Fruit fly (Drosophila melanogaster) whole organism, embryonic: ENCODE data around the gene Obp99b.

Source experiments
- Aef1 ChIP-seq: fragments of 200-800 bp; sonication (Bioruptor generic); IDR thresholded peaks from 3 replicates; pipeline ENCODE4 v1.3.6; 2022; ENCODE audit warnings: missing biosample characterization, missing genetic modification characterization
- CG10565 ChIP-seq: fragments of 200-800 bp; sonication (Bioruptor generic); optimal IDR thresholded peaks from 3 replicates; lab custom pipeline; 2016; ENCODE audit warnings: missing biosample characterization, mild to moderate bottlenecking, missing genetic modification characterization
- CG10654 ChIP-seq: fragments of 200-800 bp; sonication (Bioruptor generic); optimal IDR thresholded peaks from 2 replicates; lab custom pipeline; 2016; ENCODE audit warnings: missing biosample characterization, missing genetic modification characterization
- CG10959 ChIP-seq: fragments of 200-800 bp; sonication (Bioruptor generic); IDR thresholded peaks from 2 replicates; pipeline ENCODE4 v1.3.6; 2022; ENCODE audit warnings: missing biosample characterization, missing genetic modification characterization
- CG11456 ChIP-seq: fragments of 200-800 bp; sonication (Bioruptor generic); IDR thresholded peaks from 3 replicates; pipeline ENCODE4 v1.3.6; 2022; ENCODE audit warnings: missing biosample characterization, missing genetic modification characterization
- CG11504 ChIP-seq: fragments of 200-800 bp; sonication (Bioruptor generic); optimal IDR thresholded peaks from 3 replicates; lab custom pipeline; 2019; ENCODE audit warnings: missing biosample characterization, mild to moderate bottlenecking, missing genetic modification characterization, moderate library complexity
- CG13624 ChIP-seq: fragments of 200-800 bp; sonication (Bioruptor generic); optimal IDR thresholded peaks from 2 replicates; lab custom pipeline; 2016; ENCODE audit warnings: missing biosample characterization, missing genetic modification characterization
- CG16815 ChIP-seq: fragments of 200-800 bp; sonication (Bioruptor generic); optimal IDR thresholded peaks from 3 replicates; lab custom pipeline; 2017; ENCODE audit warnings: missing biosample characterization, mild to moderate bottlenecking, missing genetic modification characterization
- CG17359 ChIP-seq: fragments of 200-800 bp; sonication (Bioruptor generic); optimal IDR thresholded peaks from 3 replicates; lab custom pipeline; 2018; ENCODE audit warnings: missing biosample characterization, mild to moderate bottlenecking, missing genetic modification characterization, moderate library complexity
- CG17568 ChIP-seq: fragments of 200-800 bp; sonication (Bioruptor generic); optimal IDR thresholded peaks from 2 replicates; lab custom pipeline; 2018; ENCODE audit warnings: missing biosample characterization, mild to moderate bottlenecking, missing genetic modification characterization, moderate library complexity
- CG17612 ChIP-seq: fragments of 200-800 bp; sonication (Bioruptor generic); IDR thresholded peaks from 2 replicates; pipeline ENCODE4 v1.3.6; 2022; ENCODE audit warnings: missing biosample characterization, missing genetic modification characterization
- CG2889 ChIP-seq: fragments of 200-800 bp; sonication (Bioruptor generic); IDR thresholded peaks from 3 replicates; pipeline ENCODE4 v1.3.6; 2022; ENCODE audit warnings: missing biosample characterization, missing genetic modification characterization
- CG31224 ChIP-seq: fragments of 200-800 bp; sonication (Bioruptor generic); IDR thresholded peaks from 2 replicates; pipeline ENCODE4 v1.3.6; 2022; ENCODE audit warnings: missing biosample characterization, missing genetic modification characterization
- CG33557 ChIP-seq: fragments of 200-800 bp; sonication (Bioruptor generic); optimal IDR thresholded peaks from 2 replicates; lab custom pipeline; 2019; ENCODE audit warnings: missing biosample characterization, mild to moderate bottlenecking, missing genetic modification characterization, moderate library complexity
- CG4820 ChIP-seq: fragments of 200-800 bp; sonication (Bioruptor generic); optimal IDR thresholded peaks from 3 replicates; lab custom pipeline; 2016; ENCODE audit warnings: missing biosample characterization, missing genetic modification characterization
- CG6175 ChIP-seq: fragments of 200-800 bp; sonication (Bioruptor generic); IDR thresholded peaks from 3 replicates; pipeline ENCODE4 v1.3.6; 2022; ENCODE audit warnings: missing biosample characterization, missing genetic modification characterization
- CG7839 ChIP-seq: fragments of 200-800 bp; sonication (Bioruptor generic); optimal IDR thresholded peaks from 3 replicates; lab custom pipeline; 2018; ENCODE audit warnings: missing biosample characterization, mild to moderate bottlenecking, missing genetic modification characterization, moderate library complexity
- CG9932 ChIP-seq: fragments of 200-800 bp; sonication (Bioruptor generic); IDR thresholded peaks from 2 replicates; pipeline ENCODE4 v1.3.6; 2022; ENCODE audit warnings: missing biosample characterization, missing genetic modification characterization
- CoRest ChIP-seq: fragments of 200-800 bp; sonication (Bioruptor generic); optimal IDR thresholded peaks from 3 replicates; lab custom pipeline; 2018; ENCODE audit warnings: missing biosample characterization, mild to moderate bottlenecking, missing genetic modification characterization, moderate library complexity
- D19A ChIP-seq: fragments of 200-800 bp; optimal IDR thresholded peaks from 3 replicates; lab custom pipeline; 2019; ENCODE audit warnings: missing biosample characterization, mild to moderate bottlenecking, missing genetic modification characterization, moderate library complexity
- Dad ChIP-seq: fragments of 200-800 bp; sonication (Bioruptor generic); optimal IDR thresholded peaks from 3 replicates; lab custom pipeline; 2016; ENCODE audit warnings: missing biosample characterization, missing genetic modification characterization
- E2f2 ChIP-seq: fragments of 200-800 bp; sonication (Bioruptor generic); IDR thresholded peaks from 2 replicates; pipeline ENCODE4 v1.3.6; 2022; ENCODE audit warnings: missing biosample characterization, missing genetic modification characterization
- Gug ChIP-seq: fragments of 200-800 bp; sonication (Bioruptor generic); IDR thresholded peaks from 4 replicates; pipeline ENCODE4 v1.3.6; 2022; ENCODE audit warnings: missing biosample characterization, missing genetic modification characterization
- HmgD ChIP-seq: fragments of 200-800 bp; sonication (Bioruptor generic); optimal IDR thresholded peaks from 3 replicates; lab custom pipeline; 2016; ENCODE audit warnings: missing biosample characterization, missing genetic modification characterization
- Hsf ChIP-seq: fragments of 200-800 bp; sonication (Bioruptor generic); optimal IDR thresholded peaks from 3 replicates; lab custom pipeline; 2016; ENCODE audit warnings: missing biosample characterization, missing genetic modification characterization
- Lhr ChIP-seq: fragments of 200-800 bp; sonication (Bioruptor generic); optimal IDR thresholded peaks from 3 replicates; lab custom pipeline; 2017; ENCODE audit warnings: mild to moderate bottlenecking, missing biosample characterization, missing genetic modification reagents, missing genetic modification characterization
- Med ChIP-seq: fragments of 200-800 bp; sonication (Bioruptor generic); peaks from one replicate; lab custom pipeline; 2016; ENCODE audit warnings: missing biosample characterization, missing genetic modification characterization, mild to moderate bottlenecking, inconsistent platforms, moderate library complexity
- Nf-YA ChIP-seq: fragments of 200-800 bp; sonication (Bioruptor generic); IDR thresholded peaks from 2 replicates; pipeline ENCODE4 v1.3.6; 2022; ENCODE audit warnings: missing biosample characterization, missing genetic modification characterization
- Opbp ChIP-seq: fragments of 200-800 bp; sonication (Bioruptor generic); IDR thresholded peaks from 3 replicates; pipeline ENCODE4 v1.3.6; 2022; ENCODE audit warnings: missing biosample characterization, missing genetic modification characterization; ENCODE audit not compliant: partially characterized antibody
- Poxn ChIP-seq: fragments of 200-800 bp; sonication (Bioruptor generic); IDR thresholded peaks from 2 replicates; pipeline ENCODE4 v1.3.6; 2022; ENCODE audit warnings: missing biosample characterization, missing genetic modification characterization
- Ravus ChIP-seq: fragments of 200-800 bp; sonication (Bioruptor generic); IDR thresholded peaks from 2 replicates; pipeline ENCODE4 v1.3.6; 2022; ENCODE audit warnings: missing biosample characterization, missing genetic modification characterization
- Ssrp ChIP-seq: fragments of 200-800 bp; sonication (Bioruptor generic); optimal IDR thresholded peaks from 2 replicates; lab custom pipeline; 2018; ENCODE audit warnings: missing biosample characterization, mild to moderate bottlenecking, missing genetic modification characterization, moderate library complexity
- TFAM ChIP-seq: fragments of 200-800 bp; sonication (Bioruptor generic); optimal IDR thresholded peaks from 2 replicates; lab custom pipeline; 2017; ENCODE audit warnings: missing biosample characterization, missing genetic modification characterization, inconsistent platforms
- ac ChIP-seq: fragments of 200-800 bp; sonication (Bioruptor generic); optimal IDR thresholded peaks from 3 replicates; lab custom pipeline; 2017; ENCODE audit warnings: missing biosample characterization, mild to moderate bottlenecking, missing genetic modification characterization
- chm ChIP-seq: fragments of 200-800 bp; sonication (Bioruptor generic); IDR thresholded peaks from 2 replicates; pipeline ENCODE4 v1.3.6; 2022; ENCODE audit warnings: missing biosample characterization, missing genetic modification characterization
- crol ChIP-seq: fragments of 200-800 bp; sonication (Bioruptor generic); IDR thresholded peaks from 2 replicates; pipeline ENCODE4 v1.3.6; 2022; ENCODE audit warnings: missing biosample characterization, missing genetic modification characterization
- en ChIP-seq: fragments of 200-800 bp; sonication (Bioruptor generic); optimal IDR thresholded peaks from 2 replicates; lab custom pipeline; 2016; ENCODE audit warnings: missing biosample characterization, missing genetic modification characterization
- esg ChIP-seq: fragments of 200-800 bp; sonication (Bioruptor generic); conservative IDR thresholded peaks from 2 replicates; pipeline ENCODE4 v1.3.6; 2022; ENCODE audit warnings: missing biosample characterization, missing genetic modification characterization
- fd102C ChIP-seq: fragments of 200-800 bp; sonication (Bioruptor generic); optimal IDR thresholded peaks from 2 replicates; lab custom pipeline; 2018; ENCODE audit warnings: missing biosample characterization, mild to moderate bottlenecking, missing genetic modification characterization, moderate library complexity
- fu2 ChIP-seq: fragments of 200-800 bp; sonication (Bioruptor generic); optimal IDR thresholded peaks from 2 replicates; lab custom pipeline; 2016; ENCODE audit warnings: missing biosample characterization, missing genetic modification characterization
- gfzf ChIP-seq: fragments of 200-800 bp; sonication (Bioruptor generic); optimal IDR thresholded peaks from 2 replicates; lab custom pipeline; 2016; ENCODE audit warnings: missing biosample characterization, mild to moderate bottlenecking, missing genetic modification characterization, moderate library complexity
- gsb ChIP-seq: fragments of 200-800 bp; sonication (Bioruptor generic); IDR thresholded peaks from 2 replicates; pipeline ENCODE4 v1.3.6; 2022; ENCODE audit warnings: missing biosample characterization, missing genetic modification characterization
- ken ChIP-seq: fragments of 200-800 bp; sonication (Bioruptor generic); IDR thresholded peaks from 3 replicates; pipeline ENCODE4 v1.3.6; 2022; ENCODE audit warnings: missing biosample characterization, missing genetic modification characterization
- klu ChIP-seq: fragments of 200-800 bp; sonication (Bioruptor generic); IDR thresholded peaks from 2 replicates; pipeline ENCODE4 v1.3.6; 2022; ENCODE audit warnings: missing biosample characterization, missing genetic modification characterization
- maf-S ChIP-seq: fragments of 200-800 bp; sonication (Bioruptor generic); optimal IDR thresholded peaks from 2 replicates; lab custom pipeline; 2016; ENCODE audit warnings: missing biosample characterization, missing genetic modification characterization
- peb ChIP-seq: fragments of 200-800 bp; sonication (Bioruptor generic); IDR thresholded peaks from 2 replicates; pipeline ENCODE4 v1.3.6; 2022; ENCODE audit warnings: missing biosample characterization, missing genetic modification characterization
- scrt ChIP-seq: fragments of 200-800 bp; sonication (Bioruptor generic); optimal IDR thresholded peaks from 2 replicates; lab custom pipeline; 2018; ENCODE audit warnings: missing biosample characterization, mild to moderate bottlenecking, missing genetic modification characterization, moderate library complexity
- sens ChIP-seq: fragments of 200-800 bp; sonication (Bioruptor generic); peaks from one replicate; lab custom pipeline; 2016; ENCODE audit warnings: missing biosample characterization, missing genetic modification characterization
- seq ChIP-seq: fragments of 200-800 bp; sonication (Bioruptor generic); IDR thresholded peaks from 2 replicates; pipeline ENCODE4 v1.3.6; 2022; ENCODE audit warnings: missing biosample characterization, missing genetic modification characterization
- sr ChIP-seq: fragments of 200-800 bp; sonication (Bioruptor generic); IDR thresholded peaks from 3 replicates; pipeline ENCODE4 v1.3.6; 2022; ENCODE audit warnings: missing biosample characterization, missing genetic modification characterization
- wor ChIP-seq: fragments of 200-800 bp; sonication (Bioruptor generic); IDR thresholded peaks from 2 replicates; pipeline ENCODE4 v1.3.6; 2022; ENCODE audit warnings: missing biosample characterization, missing genetic modification characterization
- zen2 ChIP-seq: fragments of 200-800 bp; sonication (Bioruptor generic); IDR thresholded peaks from 3 replicates; pipeline ENCODE4 v1.3.6; 2022; ENCODE audit warnings: missing biosample characterization, missing genetic modification characterization; ENCODE audit not compliant: partially characterized antibody
- zfh2 ChIP-seq: fragments of 200-800 bp; sonication (Bioruptor generic); optimal IDR thresholded peaks from 2 replicates; lab custom pipeline; 2016; ENCODE audit warnings: missing biosample characterization, missing genetic modification characterization

Obp99b gene

dm6 chr3R:29696359-29696758, 20.3 kb downstream of the Obp99b start (continued):
- TF ChIP-seq HmgD (GFP tag; lab: Kevin White, UChicago) (no peak), Dad (GFP tag; lab: Kevin White, UChicago) (no peak), CG11456 (GFP tag; lab: Robert Waterston, UW) (no peak), CG17568 (GFP tag; lab: Kevin White, UChicago) (no peak), Ssrp (tag; lab: Kevin White, UChicago) (peak; percentile 42), CG13624 (GFP tag; lab: Kevin White, UChicago) (no peak), CG10654 (GFP tag; lab: Kevin White, UChicago) (no peak), E2f2 (GFP tag; lab: Robert Waterston, UW) (no peak), Poxn (GFP tag; lab: Robert Waterston, UW) (no peak), CG11504 (tag; lab: Kevin White, UChicago) (peak; percentile 17), Opbp (no peak), CoRest (tag; lab: Kevin White, UChicago) (no peak), peb (GFP tag; lab: Robert Waterston, UW) (no peak), sr (GFP tag; lab: Robert Waterston, UW) (no peak), CG6175 (GFP tag; lab: Robert Waterston, UW) (no peak), ac (GFP tag; lab: Kevin White, UChicago) (peak; percentile 16), CG31224 (GFP tag; lab: Robert Waterston, UW) (no peak), TFAM (no peak), chm (GFP tag; lab: Robert Waterston, UW) (no peak), en (no peak), gsb (no peak), scrt (no peak), wor (GFP tag; lab: Robert Waterston, UW) (no peak), CG9932 (GFP tag; lab: Robert Waterston, UW) (no peak), zen2 (GFP tag; lab: Robert Waterston, UW) (no peak), Nf-YA (no peak), gfzf (GFP tag; lab: Kevin White, UChicago) (no peak), Lhr (GFP tag; lab: Kevin White, UChicago) (no peak), crol (GFP tag; lab: Robert Waterston, UW) (no peak), CG17612 (GFP tag; lab: Robert Waterston, UW) (no peak), maf-S (GFP tag; lab: Kevin White, UChicago) (no peak), Gug (GFP tag; lab: Robert Waterston, UW) (no peak), CG33557 (GFP tag; lab: Kevin White, UChicago) (no peak), CG10565 (GFP tag; lab: Kevin White, UChicago) (no peak), ken (GFP tag; lab: Robert Waterston, UW) (0 out of 3 replicates have a peak, but pooled peaks have one; percentile 16), CG17359 (no peak), seq (GFP tag; lab: Robert Waterston, UW) (no peak), CG2889 (no peak), CG10959 (GFP tag; lab: Robert Waterston, UW) (no peak; the same call in 1 of the 2 replicates), esg (no peak), klu (no peak), CG7839 (peak; percentile 13), fu2 (no peak), Hsf (no peak), Ravus (GFP tag; lab: Robert Waterston, UW) (no peak), CG4820 (GFP tag; lab: Kevin White, UChicago) (peak; percentile 30), D19A (tag; lab: Kevin White, UChicago) (no peak), fd102C (GFP tag; lab: Kevin White, UChicago) (peak; percentile 28), sens (GFP tag; lab: Kevin White, UChicago) (peak; percentile 89), zfh2 (GFP tag; lab: Kevin White, UChicago) (no peak), CG16815 (GFP tag; lab: Kevin White, UChicago) (no peak), Med (GFP tag; lab: Kevin White, UChicago) (peak; percentile 68), Aef1 (GFP tag; lab: Robert Waterston, UW) (no peak)
